Fruit fly (Drosophila melanogaster): ENCODE measurements around the gene shep.

The shep gene

dm6 chr3L:5243236-5243635, 34.5 kb downstream of the shep start (continued):
- TF ChIP-seq jigr1 (GFP tag; IDR thresholded peaks at IDR 0.05) (0 out of 3 replicates have a peak, but pooled peaks have one; percentile 40), zfh1 (GFP tag; IDR thresholded peaks at IDR 0.05) (peak; percentile 74), CG10654 (GFP tag; optimal IDR thresholded peaks at IDR 0.05) (peak; percentile 14), CG2202 (tag; optimal IDR thresholded peaks at IDR 0.05) (no peak), Oli (tag; optimal IDR thresholded peaks at IDR 0.05) (peak; percentile 61), CG17186 (GFP tag; optimal IDR thresholded peaks at IDR 0.05) (no peak), CG32772 (GFP tag; IDR thresholded peaks at IDR 0.05) (peak; percentile 65), ttk (GFP tag; IDR thresholded peaks at IDR 0.05) (peak; percentile 67), esg (GFP tag; conservative IDR thresholded peaks at IDR 0.05) (peak; percentile 33; the same call in 1 of the 2 replicates), Ets65A (GFP tag) (no peak), Hr3 (GFP tag; optimal IDR thresholded peaks at IDR 0.05) (peak; percentile 23), zen (tag; optimal IDR thresholded peaks at IDR 0.05) (no peak), Blimp-1 (GFP tag; optimal IDR thresholded peaks at IDR 0.05) (peak; percentile 61), E2f2 (GFP tag; IDR thresholded peaks at IDR 0.05) (peak; percentile 22; the same call in 1 of the 2 replicates), CG34422 (GFP tag; IDR thresholded peaks at IDR 0.05) (peak; percentile 56; the same call in 2 of the 3 replicates), Ada2b (GFP tag; IDR thresholded peaks at IDR 0.05) (peak; percentile 35; the same call in 1 of the 2 replicates), CG18599 (GFP tag; optimal IDR thresholded peaks at IDR 0.05) (peak; percentile 35), CG10959 (GFP tag; IDR thresholded peaks at IDR 0.05) (peak; percentile 33; the same call in 1 of the 2 replicates), CG15073 (GFP tag; optimal IDR thresholded peaks at IDR 0.05) (no peak), ken (GFP tag; IDR thresholded peaks at IDR 0.05) (0 out of 3 replicates have a peak, but pooled peaks have one; percentile 43), ftz-f1 (GFP tag; optimal IDR thresholded peaks at IDR 0.05) (no peak), CG4404 (GFP tag; IDR thresholded peaks at IDR 0.05) (peak; percentile 36; the same call in 1 of the 2 replicates), run (tag; optimal IDR thresholded peaks at IDR 0.05) (no peak), ro (GFP tag; IDR thresholded peaks at IDR 0.05) (peak; percentile 7; the same call in 1 of the 2 replicates), CG17361 (GFP tag; IDR thresholded peaks at IDR 0.05) (no peak), dmrt99B (tag; optimal IDR thresholded peaks at IDR 0.05) (peak; percentile 63), dpn (GFP tag; optimal IDR thresholded peaks at IDR 0.05) (peak in 1 of 2 experiments; percentile 55), sens (GFP tag) (peak; percentile 70), CG12391 (tag; optimal IDR thresholded peaks at IDR 0.05) (no peak), CG6272 (GFP tag; IDR thresholded peaks at IDR 0.05) (peak; percentile 48), odd (GFP tag; optimal IDR thresholded peaks at IDR 0.05) (no peak), CG3726 (GFP tag; IDR thresholded peaks at IDR 0.05) (0 out of 3 replicates have a peak, but pooled peaks have one; percentile 34), org-1 (GFP tag; optimal IDR thresholded peaks at IDR 0.05) (no peak), tx (GFP tag; optimal IDR thresholded peaks at IDR 0.05) (no peak), oc (tag; optimal IDR thresholded peaks at IDR 0.05) (no peak), CG6791 (GFP tag; IDR thresholded peaks at IDR 0.05; ENCODE audit: partially characterized antibody) (no peak), CG15269 (tag; optimal IDR thresholded peaks at IDR 0.05) (no peak), Fer3 (tag; optimal IDR thresholded peaks at IDR 0.05) (peak; percentile 29), CG12299 (tag; optimal IDR thresholded peaks at IDR 0.05) (no peak), D19B (GFP tag; optimal IDR thresholded peaks at IDR 0.05) (peak; percentile 63), Optix (GFP tag; IDR thresholded peaks at IDR 0.05) (peak; percentile 57; the same call in 1 of the 3 replicates), lbe (GFP tag; optimal IDR thresholded peaks at IDR 0.05) (no peak), Jarid2 (GFP tag; optimal IDR thresholded peaks at IDR 0.05) (no peak), wor (GFP tag; IDR thresholded peaks at IDR 0.05) (peak; percentile 60), seq (GFP tag; IDR thresholded peaks at IDR 0.05) (0 out of 2 replicates have a peak, but pooled peaks have one; percentile 37), Sox102F (GFP tag; optimal IDR thresholded peaks at IDR 0.05) (peak; percentile 73), zen2 (GFP tag; IDR thresholded peaks at IDR 0.05; ENCODE audit: partially characterized antibody) (no peak), CG30020 (tag; optimal IDR thresholded peaks at IDR 0.05) (no peak), CG17328 (GFP tag; IDR thresholded peaks at IDR 0.05) (peak; percentile 65), CG13296 (GFP tag; optimal IDR thresholded peaks at IDR 0.05) (no peak), gsb-n (tag; optimal IDR thresholded peaks at IDR 0.05) (peak; percentile 16)

Data from whole organism, embryonic.